Worm (Caenorhabditis elegans): Measurements from ENCODE around the gene H03A11.13.

H03A11.13 gene

DNA sequence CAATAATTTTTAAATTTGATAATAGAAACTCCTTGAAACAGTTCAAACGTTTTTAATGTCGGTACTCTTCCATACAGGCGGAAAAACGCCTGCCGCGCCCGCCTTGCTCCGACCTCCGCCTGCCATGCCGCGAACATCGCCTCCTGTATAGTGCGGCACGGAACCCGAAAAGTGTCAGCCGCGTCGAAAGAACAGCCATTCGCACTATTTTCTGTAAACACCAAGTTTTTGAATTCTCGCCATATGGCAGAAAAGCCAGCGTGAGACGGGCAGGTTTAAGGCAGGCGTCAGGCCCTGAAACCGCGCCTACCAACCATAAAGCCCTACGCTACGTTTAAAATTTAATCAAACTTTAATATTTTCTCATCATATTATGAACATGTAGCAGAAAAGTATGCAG, 9.8 kb upstream of the H03A11.13 start:
- no peak for TF ChIP-seq efl-1 (optimal IDR thresholded peaks at IDR 0.05)
- peak in 1 of 2 experiments; percentile 71 for TF ChIP-seq efl-1 (GFP tag; optimal IDR thresholded peaks at IDR 0.05 in 1 of 2)
- TF ChIP-seq snpc-4 (tag; optimal IDR thresholded peaks at IDR 0.05), result peak; percentile 39
- no peak for TF ChIP-seq ceh-82 (tag; optimal IDR thresholded peaks at IDR 0.05)

DNA sequence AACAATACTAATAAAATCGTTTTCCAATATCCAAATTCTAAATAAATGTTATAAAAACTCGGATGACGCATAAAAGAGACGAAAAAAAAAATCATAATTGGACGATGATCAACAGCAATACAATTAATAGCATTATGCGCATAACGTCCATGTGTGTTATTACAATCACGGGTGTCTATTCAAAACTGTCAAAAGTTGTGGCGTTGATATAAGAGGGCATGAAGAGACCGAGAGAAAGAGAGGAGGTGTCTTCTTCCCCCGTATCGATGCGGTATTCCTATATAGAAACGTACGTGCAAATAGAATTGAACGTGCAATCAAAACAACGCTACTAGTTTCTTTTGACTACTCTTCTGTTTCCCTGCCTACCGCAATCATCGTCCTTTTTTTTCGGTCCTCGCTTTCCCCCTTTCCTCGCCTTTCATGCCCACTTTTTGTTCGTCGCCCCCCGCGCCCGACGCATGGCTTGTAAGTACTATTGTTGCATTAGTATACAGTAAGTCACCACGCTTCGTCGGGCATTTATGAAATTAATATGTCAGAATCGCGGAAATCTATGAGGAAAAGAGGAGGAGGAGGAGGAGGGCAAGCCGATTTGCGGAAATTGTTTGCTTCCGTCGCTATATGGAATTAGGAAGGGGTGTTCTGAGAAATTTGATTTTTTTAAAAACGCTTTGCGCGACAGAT, 9.0 kb upstream of the H03A11.13 start:
- TF ChIP-seq nhr-12 (tag; optimal IDR thresholded peaks at IDR 0.05) (no peak), nhr-19 (GFP tag; conservative IDR thresholded peaks at IDR 0.05) (no peak), sox-4 (tag; optimal IDR thresholded peaks at IDR 0.05) (no peak), mep-1 (tag; optimal IDR thresholded peaks at IDR 0.05) (peak; percentile 36), nhr-84 (tag; optimal IDR thresholded peaks at IDR 0.05) (no peak), nhr-47 (tag; optimal IDR thresholded peaks at IDR 0.05) (no peak), blmp-1 (tag; optimal IDR thresholded peaks at IDR 0.05) (peak; percentile 7), efl-3 (GFP tag; optimal IDR thresholded peaks at IDR 0.05) (no peak), snu-23 (GFP tag; optimal IDR thresholded peaks at IDR 0.05) (peak; percentile 33), mef-2 (tag; optimal IDR thresholded peaks at IDR 0.05) (no peak), lir-3 (tag; optimal IDR thresholded peaks at IDR 0.05; ENCODE audit: poor library complexity) (no peak), egl-13 (tag; optimal IDR thresholded peaks at IDR 0.05) (no peak), nhr-20 (tag; optimal IDR thresholded peaks at IDR 0.05) (peak; percentile 22), nhr-77 (tag; optimal IDR thresholded peaks at IDR 0.05) (no peak), hlh-17 (GFP tag; optimal IDR thresholded peaks at IDR 0.05; ENCODE audit: borderline replicate concordance) (no peak), elt-3 (tag; optimal IDR thresholded peaks at IDR 0.05) (no peak), dsc-1 (tag; optimal IDR thresholded peaks at IDR 0.05) (no peak), Y116A8C.19 (tag; optimal IDR thresholded peaks at IDR 0.05; ENCODE audit: borderline replicate concordance) (no peak), skn-1 (tag; optimal IDR thresholded peaks at IDR 0.05) (peak; percentile 2), pag-3 (tag; optimal IDR thresholded peaks at IDR 0.05; ENCODE audit: borderline replicate concordance, insufficient read depth) (no peak), irx-1 (tag; optimal IDR thresholded peaks at IDR 0.05) (no peak), xbp-1 (tag; optimal IDR thresholded peaks at IDR 0.05) (no peak), nhr-28 (tag; optimal IDR thresholded peaks at IDR 0.05) (no peak), efl-1 (optimal IDR thresholded peaks at IDR 0.05) (no peak), efl-1 (GFP tag; optimal IDR thresholded peaks at IDR 0.05 in 1 of 2) (peak in 1 of 2 experiments; percentile 91), lin-35 (GFP tag; optimal IDR thresholded peaks at IDR 0.05) (peak in 1 of 2 experiments; percentile 21), nhr-85 (tag) (peak; percentile 86), lin-14 (GFP tag; optimal IDR thresholded peaks at IDR 0.05) (peak; percentile 56), ceh-8 (GFP tag; optimal IDR thresholded peaks at IDR 0.05) (no peak), fkh-4 (tag; optimal IDR thresholded peaks at IDR 0.05; ENCODE audit: borderline replicate concordance) (no peak), sptf-1 (tag; optimal IDR thresholded peaks at IDR 0.05) (no peak), vab-15 (tag; optimal IDR thresholded peaks at IDR 0.05) (no peak)

DNA sequence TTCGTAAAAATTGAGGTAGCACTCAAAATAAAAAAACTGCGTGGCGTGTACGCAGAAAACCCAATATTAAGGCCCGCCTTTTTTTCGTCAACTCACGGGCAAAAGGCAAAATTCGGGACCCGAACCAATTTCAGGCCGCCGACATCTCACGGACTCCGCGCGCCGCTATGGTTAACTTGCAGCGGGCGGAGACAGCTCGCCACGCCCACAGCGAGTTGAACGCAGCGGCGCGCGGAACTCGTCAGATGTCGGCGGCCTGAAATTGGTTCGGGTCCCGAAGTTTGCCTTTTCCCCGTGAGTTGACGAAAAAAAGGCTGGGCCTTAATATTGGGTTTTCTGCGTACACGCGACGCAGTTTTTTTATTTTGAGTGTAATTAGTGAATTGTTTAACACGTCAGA, 8.1 kb upstream of the H03A11.13 start:
- no peak for TF ChIP-seq lin-15B (tag; optimal IDR thresholded peaks at IDR 0.05)
- no peak for TF ChIP-seq hpl-2 (GFP tag; optimal IDR thresholded peaks at IDR 0.05)
- no peak for TF ChIP-seq tlp-1 (tag; optimal IDR thresholded peaks at IDR 0.05)
- no peak for TF ChIP-seq egl-27 (tag; optimal IDR thresholded peaks at IDR 0.05)
- TF ChIP-seq snpc-4 (tag; optimal IDR thresholded peaks at IDR 0.05), result peak; percentile 0

DNA sequence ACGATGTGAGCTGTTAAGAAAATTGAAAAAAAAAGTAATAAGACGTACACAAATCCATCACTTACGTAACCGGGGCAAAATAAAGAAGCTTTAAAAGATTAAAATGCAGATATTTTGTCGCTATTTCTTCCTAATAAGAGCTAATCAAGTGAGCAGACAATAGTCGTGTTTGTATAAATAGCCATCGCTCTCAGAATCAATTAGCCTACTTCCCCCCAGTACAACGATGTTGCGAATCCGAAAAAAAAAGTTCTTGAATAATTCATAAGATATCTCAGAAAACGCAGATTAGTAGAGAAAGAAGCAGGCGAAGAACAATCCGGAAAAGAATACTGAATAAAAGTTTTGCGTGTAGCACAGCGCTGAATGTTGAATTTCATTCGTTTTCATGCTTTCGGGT, 2.2 kb upstream of the H03A11.13 start:
- peak; percentile 41 for TF ChIP-seq lin-14 (GFP tag; optimal IDR thresholded peaks at IDR 0.05)
- TF ChIP-seq Y116A8C.19 (tag; optimal IDR thresholded peaks at IDR 0.05; ENCODE audit: borderline replicate concordance), result no peak
- peak; percentile 18 for TF ChIP-seq fkh-4 (tag; optimal IDR thresholded peaks at IDR 0.05; ENCODE audit: borderline replicate concordance)
- TF ChIP-seq nhr-47 (tag; optimal IDR thresholded peaks at IDR 0.05), result peak; percentile 17
- peak; percentile 78 for TF ChIP-seq unc-86 (tag; optimal IDR thresholded peaks at IDR 0.05)
- no peak for TF ChIP-seq nhr-19 (GFP tag; conservative IDR thresholded peaks at IDR 0.05)
- TF ChIP-seq dsc-1 (tag; optimal IDR thresholded peaks at IDR 0.05), result peak; percentile 97
- TF ChIP-seq nhr-71 (tag; optimal IDR thresholded peaks at IDR 0.05), result peak; percentile 9
- no peak for TF ChIP-seq skn-1 (tag; optimal IDR thresholded peaks at IDR 0.05)
- no peak for TF ChIP-seq grh-1 (GFP tag; IDR thresholded peaks at IDR 0.05)
- no peak for TF ChIP-seq nhr-76 (tag; optimal IDR thresholded peaks at IDR 0.05)
